Worm (Caenorhabditis elegans) whole organism, mixed stage, embryonic: Measurements from ENCODE around the gene clec-172.

Source experiments
- M03D4.4 ChIP-seq: sonication (generic microtip); optimal IDR thresholded peaks from 2 replicates; lab custom pipeline; 2017; ENCODE audit warnings: mild to moderate bottlenecking, missing genetic modification characterization, missing compliant biosample characterization
- bed-3 ChIP-seq: fragments of 200-800 bp; sonication (Bioruptor generic); optimal IDR thresholded peaks from 3 replicates; lab custom pipeline; 2018; ENCODE audit warnings: mild to moderate bottlenecking, missing genetic modification characterization, moderate library complexity, missing compliant biosample characterization
- blmp-1 ChIP-seq: fragments of 150-350 bp; optimal IDR thresholded peaks from 2 replicates; lab custom pipeline; 2014; ENCODE audit warnings: missing biosample characterization, missing genetic modification characterization
- ceh-39 ChIP-seq: fragments of 150-350 bp; optimal IDR thresholded peaks from 2 replicates; lab custom pipeline; 2014; ENCODE audit warnings: missing biosample characterization, missing genetic modification characterization
- ceh-43 ChIP-seq: fragments of 200-800 bp; sonication (Bioruptor generic); optimal IDR thresholded peaks from 2 replicates; lab custom pipeline; 2018; ENCODE audit warnings: mild to moderate bottlenecking, missing genetic modification characterization, moderate library complexity, missing compliant biosample characterization
- ceh-83 ChIP-seq: fragments of 200-800 bp; sonication (Bioruptor generic); optimal IDR thresholded peaks from 2 replicates; lab custom pipeline; 2018; ENCODE audit warnings: mild to moderate bottlenecking, missing genetic modification characterization, missing compliant biosample characterization
- ces-1 ChIP-seq: fragments of 150-350 bp; optimal IDR thresholded peaks from 2 replicates; lab custom pipeline; 2014; ENCODE audit warnings: missing biosample characterization, missing genetic modification reagents, missing genetic modification characterization
- cnd-1 ChIP-seq: fragments of 200-800 bp; sonication (Bioruptor generic); optimal IDR thresholded peaks from 2 replicates; lab custom pipeline; 2018; ENCODE audit warnings: mild to moderate bottlenecking, missing genetic modification characterization, missing compliant biosample characterization
- drap-1 ChIP-seq: fragments of 200-800 bp; sonication (Bioruptor generic); optimal IDR thresholded peaks from 3 replicates; lab custom pipeline; 2018; ENCODE audit warnings: mild to moderate bottlenecking, missing genetic modification characterization, missing compliant biosample characterization
- elt-1 ChIP-seq: sonication (generic microtip); optimal IDR thresholded peaks from 2 replicates; lab custom pipeline; 2017; ENCODE audit warnings: missing genetic modification characterization, mild to moderate bottlenecking, missing compliant biosample characterization, antibody characterized with exemption, moderate library complexity, borderline replicate concordance; ENCODE audit not compliant: insufficient read depth
- elt-3 ChIP-seq: fragments of 150-350 bp; optimal IDR thresholded peaks from 2 replicates; lab custom pipeline; 2014; ENCODE audit warnings: missing biosample characterization, missing genetic modification characterization
- flh-1 ChIP-seq: fragments of 200-800 bp; sonication (Bioruptor generic); optimal IDR thresholded peaks from 2 replicates; lab custom pipeline; 2018; ENCODE audit warnings: mild to moderate bottlenecking, missing genetic modification characterization, moderate library complexity, missing compliant biosample characterization
- ham-2 ChIP-seq: fragments of 200-800 bp; sonication (Bioruptor generic); optimal IDR thresholded peaks from 2 replicates; lab custom pipeline; 2018; ENCODE audit warnings: mild to moderate bottlenecking, missing genetic modification characterization, missing compliant biosample characterization
- lin-13 ChIP-seq: fragments of 150-350 bp; optimal IDR thresholded peaks from 2 replicates; lab custom pipeline; 2014; ENCODE audit warnings: missing biosample characterization, missing genetic modification characterization
- lin-32 ChIP-seq: fragments of 200-800 bp; sonication (Bioruptor generic); optimal IDR thresholded peaks from 2 replicates; lab custom pipeline; 2018; ENCODE audit warnings: mild to moderate bottlenecking, missing genetic modification characterization, missing compliant biosample characterization
- lsy-2 ChIP-seq: fragments of 150-350 bp; optimal IDR thresholded peaks from 2 replicates; lab custom pipeline; 2014; ENCODE audit warnings: missing biosample characterization, missing genetic modification characterization
- mab-5 ChIP-seq: fragments of 150-350 bp; optimal IDR thresholded peaks from 2 replicates; lab custom pipeline; 2014; ENCODE audit warnings: missing biosample characterization, missing genetic modification characterization
- mep-1 ChIP-seq: fragments of 150-350 bp; optimal IDR thresholded peaks from 2 replicates; lab custom pipeline; 2017; ENCODE audit warnings: missing biosample characterization, missing genetic modification reagents, missing genetic modification characterization, inconsistent platforms
- mls-2 ChIP-seq: sonication (generic microtip); optimal IDR thresholded peaks from 2 replicates; lab custom pipeline; 2016; ENCODE audit warnings: mild to moderate bottlenecking, missing genetic modification characterization, moderate library complexity, missing compliant biosample characterization
- nhr-12 ChIP-seq: fragments of 150-350 bp; optimal IDR thresholded peaks from 2 replicates; lab custom pipeline; 2014; ENCODE audit warnings: missing biosample characterization, missing genetic modification characterization
- nhr-2 ChIP-seq: fragments of 150-350 bp; optimal IDR thresholded peaks from 2 replicates; lab custom pipeline; 2014; ENCODE audit warnings: missing biosample characterization, missing genetic modification characterization
- nhr-237 ChIP-seq: fragments of 150-350 bp; optimal IDR thresholded peaks from 2 replicates; lab custom pipeline; 2014; ENCODE audit warnings: missing biosample characterization, missing genetic modification characterization
- nhr-28 ChIP-seq: fragments of 150-350 bp; optimal IDR thresholded peaks from 2 replicates; lab custom pipeline; 2014; ENCODE audit warnings: missing biosample characterization, missing genetic modification characterization
- nhr-76 ChIP-seq: sonication (generic microtip); optimal IDR thresholded peaks from 2 replicates; lab custom pipeline; 2017; ENCODE audit warnings: missing biosample characterization, missing genetic modification characterization
- pha-4 ChIP-seq: fragments of 150-350 bp; optimal IDR thresholded peaks from 2 replicates; lab custom pipeline; 2018; ENCODE audit warnings: missing biosample characterization, missing genetic modification reagents, missing genetic modification characterization
- sem-2 ChIP-seq: fragments of 200-800 bp; sonication (Bioruptor generic); optimal IDR thresholded peaks from 2 replicates; lab custom pipeline; 2018; ENCODE audit warnings: mild to moderate bottlenecking, missing genetic modification characterization, missing compliant biosample characterization
- snpc-4 ChIP-seq: fragments of 150-350 bp; optimal IDR thresholded peaks from 2 replicates; lab custom pipeline; 2014; ENCODE audit warnings: missing biosample characterization, missing genetic modification characterization
- sptf-1 ChIP-seq: sonication (generic microtip); optimal IDR thresholded peaks from 2 replicates; lab custom pipeline; 2017; ENCODE audit warnings: mild to moderate bottlenecking, missing genetic modification characterization, moderate library complexity, missing compliant biosample characterization
- tbx-8 ChIP-seq: fragments of 200-800 bp; sonication (Bioruptor generic); optimal IDR thresholded peaks from 2 replicates; lab custom pipeline; 2018; ENCODE audit warnings: mild to moderate bottlenecking, missing genetic modification characterization, moderate library complexity, missing compliant biosample characterization
- unc-120 ChIP-seq: sonication (generic microtip); optimal IDR thresholded peaks from 2 replicates; lab custom pipeline; 2017; ENCODE audit warnings: missing genetic modification characterization, missing compliant biosample characterization; ENCODE audit not compliant: poor library complexity, severe bottlenecking
- unc-39 ChIP-seq: fragments of 150-350 bp; optimal IDR thresholded peaks from 2 replicates; lab custom pipeline; 2014; ENCODE audit warnings: missing biosample characterization, missing genetic modification characterization
- unc-62 ChIP-seq: fragments of 150-350 bp; optimal IDR thresholded peaks from 2 replicates; lab custom pipeline; 2014; ENCODE audit warnings: missing biosample characterization, missing genetic modification reagents, missing genetic modification characterization
- zip-8 ChIP-seq: fragments of 150-350 bp; optimal IDR thresholded peaks from 2 replicates; lab custom pipeline; 2014; ENCODE audit warnings: missing biosample characterization, missing genetic modification characterization
- ztf-11 ChIP-seq: fragments of 150-350 bp; optimal IDR thresholded peaks from 2 replicates; lab custom pipeline; 2014; ENCODE audit warnings: missing biosample characterization, missing genetic modification characterization

clec-172 gene

DNA sequence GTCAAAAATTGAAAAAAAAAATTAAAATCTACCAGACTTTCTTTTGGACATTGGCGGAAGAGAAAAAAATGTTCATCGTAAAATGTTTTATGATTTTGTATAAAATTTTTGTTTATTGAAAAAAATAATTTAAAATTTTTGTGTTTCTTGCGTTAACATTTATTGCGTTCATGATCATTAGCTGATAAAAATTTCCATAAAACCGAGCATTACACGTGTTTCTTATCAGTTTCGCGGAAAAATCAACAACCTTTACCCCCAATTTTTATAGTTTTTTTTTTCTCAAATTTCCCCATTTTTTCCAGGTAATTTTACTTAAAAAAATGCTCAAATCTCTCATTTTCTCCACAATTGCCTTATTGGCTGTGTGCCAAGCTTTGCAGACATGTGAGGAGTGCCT lies 6.2 kb downstream of the clec-172 start, which contains the start of gene txt-4:
txt-4 (plus strand) TSS at position 324 of the 400 bp plus-strand sequence.
- TF ChIP-seq flh-1 (GFP tag; lab: Kevin White, UChicago): no peak
- no peak for TF ChIP-seq unc-120 (tag; lab: Kevin White, UChicago)
- no peak for TF ChIP-seq ceh-83 (GFP tag; lab: Kevin White, UChicago)
- TF ChIP-seq sem-2 (GFP tag; lab: Kevin White, UChicago): no peak
- TF ChIP-seq nhr-28: no peak

DNA sequence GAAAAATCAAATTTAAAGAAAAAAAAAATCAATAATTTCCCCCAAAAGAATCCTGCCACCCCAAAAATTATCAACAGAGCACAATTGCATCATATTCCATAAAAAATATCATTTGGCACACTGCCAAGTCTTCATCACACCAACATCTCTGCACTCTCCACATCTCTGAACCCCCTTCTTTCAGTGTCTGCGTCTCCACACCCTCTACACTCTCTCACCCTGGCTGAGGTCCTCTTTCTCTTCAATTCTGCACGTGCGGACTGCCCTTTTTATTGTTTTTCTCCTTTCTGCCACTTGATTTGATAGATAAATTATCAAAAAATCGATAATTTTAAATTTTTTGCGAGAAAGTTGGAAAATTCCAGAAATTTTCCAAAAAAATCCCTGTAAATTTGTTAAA lies 19.0 kb downstream of the clec-172 start, which contains the start of gene hxk-3:
hxk-3 (plus strand) TSS at position 179 of the 400 bp plus-strand sequence.
- TF ChIP-seq mep-1 (tag; lab: Kevin White, UChicago): peak; percentile 23
- no peak for TF ChIP-seq snpc-4
- peak; percentile 48 for TF ChIP-seq ces-1 (GFP tag; lab: Kevin White, UChicago)
- TF ChIP-seq, all 35 proteins: peak for 2

DNA sequence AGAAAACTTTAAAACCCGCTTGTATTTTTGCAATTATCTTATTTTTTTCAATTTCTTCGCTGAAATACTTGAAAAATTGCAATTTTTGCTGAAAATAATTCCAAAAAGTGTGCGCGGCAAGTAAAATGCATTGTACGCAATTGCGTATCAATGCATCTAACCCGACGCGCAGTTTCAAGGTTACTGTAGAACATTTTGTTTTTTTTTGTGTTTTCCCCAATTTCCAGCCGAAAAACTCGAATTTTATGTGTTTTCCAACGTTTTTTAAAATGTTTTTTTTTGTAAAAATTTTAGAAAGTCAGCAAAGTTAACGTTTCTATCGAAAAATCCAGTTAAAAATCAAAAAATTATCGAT lies 19.8 kb downstream of the clec-172 start:
- TF ChIP-seq unc-39 (no peak), bed-3 (GFP tag; lab: Kevin White, UChicago) (no peak), mls-2 (tag; lab: Kevin White, UChicago) (no peak), tbx-8 (GFP tag; lab: Kevin White, UChicago) (no peak), nhr-12 (tag; lab: Kevin White, UChicago) (no peak), nhr-237 (tag; lab: Kevin White, UChicago) (no peak), elt-1 (no peak), ceh-83 (GFP tag; lab: Kevin White, UChicago) (no peak), zip-8 (tag; lab: Kevin White, UChicago) (no peak), sem-2 (GFP tag; lab: Kevin White, UChicago) (no peak), cnd-1 (tag; lab: Kevin White, UChicago) (no peak), sptf-1 (tag; lab: Kevin White, UChicago) (no peak), pha-4 (tag; lab: Kevin White, UChicago) (no peak), ztf-11 (tag; lab: Kevin White, UChicago) (no peak)

DNA sequence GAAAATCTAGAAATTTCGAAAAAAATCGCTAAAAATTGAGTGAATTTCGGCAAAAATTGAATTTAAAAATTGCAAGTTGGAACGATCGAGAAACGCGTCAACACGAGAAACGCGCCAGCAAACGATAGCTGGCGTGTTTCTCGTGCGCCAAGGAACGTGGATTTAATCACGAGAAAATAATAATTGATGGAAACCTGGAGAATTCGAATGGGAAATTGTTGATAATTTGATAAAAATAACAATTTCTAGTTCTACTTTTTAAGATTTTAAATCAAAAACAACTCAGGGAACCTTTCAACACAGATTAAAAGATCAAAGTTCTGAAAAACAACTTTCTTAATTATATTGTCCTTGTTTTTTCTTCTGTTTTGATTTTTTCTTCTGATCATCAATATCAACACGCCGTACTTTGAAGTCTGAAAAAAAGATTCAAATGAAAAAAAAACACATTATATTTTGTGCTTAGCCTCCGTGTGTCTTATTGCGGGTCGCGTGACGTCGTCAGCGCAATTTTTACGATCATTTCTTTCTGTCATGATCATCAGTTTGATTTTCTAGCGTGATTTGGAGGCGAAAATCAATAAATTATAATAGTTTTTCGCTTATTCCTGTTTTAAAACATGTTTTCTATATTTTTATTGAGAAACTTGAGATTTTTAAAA lies 20.3 kb downstream of the clec-172 start, which contains the start of gene npp-20:
npp-20 (minus strand) TSS at position 6 of the 662 bp plus-strand sequence.
- no peak for TF ChIP-seq ceh-83 (GFP tag; lab: Kevin White, UChicago)
- TF ChIP-seq mep-1 (tag; lab: Kevin White, UChicago): peak; percentile 34
- peak; percentile 8 for TF ChIP-seq lsy-2 (tag; lab: Kevin White, UChicago)
- peak; percentile 69 for TF ChIP-seq ces-1 (GFP tag; lab: Kevin White, UChicago)
- no peak for TF ChIP-seq nhr-12 (tag; lab: Kevin White, UChicago)
- TF ChIP-seq lin-13: peak; percentile 37
- TF ChIP-seq unc-39: no peak
- TF ChIP-seq ztf-11 (tag; lab: Kevin White, UChicago): no peak
- TF ChIP-seq ceh-39 (tag; lab: Kevin White, UChicago): no peak
- TF ChIP-seq, all 35 proteins: peak for 4

DNA sequence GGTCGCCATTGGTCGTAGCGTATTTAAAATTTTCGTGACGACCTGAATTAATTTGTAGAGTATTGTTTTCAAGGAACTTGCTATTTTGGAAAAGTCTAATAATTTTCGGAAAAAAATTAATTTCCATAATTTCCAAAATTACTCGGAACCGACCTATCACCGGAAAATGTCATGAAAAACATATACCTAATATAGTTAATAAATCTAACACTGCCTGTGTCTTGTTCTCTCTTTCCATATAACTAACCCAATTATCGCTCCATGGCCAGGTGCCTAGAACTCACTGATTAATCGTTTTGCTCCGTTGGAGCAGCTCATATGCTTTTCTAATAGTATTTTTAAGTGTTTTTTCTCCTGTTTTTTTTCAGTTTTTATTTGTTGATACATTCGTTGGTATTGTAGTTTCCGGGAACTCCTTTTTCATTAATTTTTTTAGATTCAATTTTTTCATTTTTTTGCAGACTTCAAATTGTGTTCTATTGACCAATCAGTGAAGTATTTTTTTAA lies 31.4 kb downstream of the clec-172 start, which contains the start of gene Y77E11A.16:
Y77E11A.16 (plus strand) TSS at position 457 of the 507 bp plus-strand sequence.
- TF ChIP-seq nhr-237 (tag; lab: Kevin White, UChicago) (no peak), drap-1 (GFP tag; lab: Kevin White, UChicago) (no peak), ham-2 (GFP tag; lab: Kevin White, UChicago) (no peak), lsy-2 (tag; lab: Kevin White, UChicago) (no peak), elt-3 (no peak), elt-1 (no peak), mep-1 (tag; lab: Kevin White, UChicago) (no peak), nhr-12 (tag; lab: Kevin White, UChicago) (no peak), sem-2 (GFP tag; lab: Kevin White, UChicago) (no peak), mab-5 (tag; lab: Kevin White, UChicago) (no peak)

DNA sequence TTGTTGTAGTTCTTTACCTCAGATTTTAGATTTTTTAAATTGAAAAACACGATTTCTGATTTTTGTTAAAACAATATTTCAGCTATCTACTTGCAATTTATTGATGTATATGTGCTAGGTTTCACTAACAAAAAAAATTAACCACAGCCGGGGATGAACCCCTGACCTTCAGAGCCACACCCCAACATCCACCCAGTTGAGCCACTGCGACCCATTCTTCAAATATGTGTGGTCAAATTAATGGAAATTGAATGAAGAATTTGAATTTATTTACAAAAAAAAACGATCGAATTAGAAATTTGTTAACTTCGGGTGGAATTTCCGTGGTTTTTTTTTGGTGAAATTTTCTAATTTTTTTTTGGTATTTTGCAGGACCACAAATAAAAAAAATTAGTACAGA lies 37.8 kb downstream of the clec-172 start:
- TF ChIP-seq ztf-11 (tag; lab: Kevin White, UChicago) (no peak), ces-1 (GFP tag; lab: Kevin White, UChicago) (no peak), cnd-1 (tag; lab: Kevin White, UChicago) (no peak), pha-4 (tag; lab: Kevin White, UChicago) (no peak), nhr-237 (tag; lab: Kevin White, UChicago) (no peak), M03D4.4 (tag; lab: Kevin White, UChicago) (no peak), tbx-8 (GFP tag; lab: Kevin White, UChicago) (no peak), zip-8 (tag; lab: Kevin White, UChicago) (no peak), snpc-4 (no peak), ceh-43 (GFP tag; lab: Kevin White, UChicago) (no peak), mls-2 (tag; lab: Kevin White, UChicago) (no peak), unc-62 (no peak), nhr-2 (tag; lab: Kevin White, UChicago) (no peak), lin-32 (GFP tag; lab: Kevin White, UChicago) (no peak), nhr-76 (tag; lab: Kevin White, UChicago) (no peak), drap-1 (GFP tag; lab: Kevin White, UChicago) (no peak), blmp-1 (tag; lab: Kevin White, UChicago) (no peak)
